Worm (Caenorhabditis elegans): ENCODE data around the gene K10H10.13.
A peak's percentile ranks its signal among the peaks of the same experiment; 100 is the strongest.

DNA sequence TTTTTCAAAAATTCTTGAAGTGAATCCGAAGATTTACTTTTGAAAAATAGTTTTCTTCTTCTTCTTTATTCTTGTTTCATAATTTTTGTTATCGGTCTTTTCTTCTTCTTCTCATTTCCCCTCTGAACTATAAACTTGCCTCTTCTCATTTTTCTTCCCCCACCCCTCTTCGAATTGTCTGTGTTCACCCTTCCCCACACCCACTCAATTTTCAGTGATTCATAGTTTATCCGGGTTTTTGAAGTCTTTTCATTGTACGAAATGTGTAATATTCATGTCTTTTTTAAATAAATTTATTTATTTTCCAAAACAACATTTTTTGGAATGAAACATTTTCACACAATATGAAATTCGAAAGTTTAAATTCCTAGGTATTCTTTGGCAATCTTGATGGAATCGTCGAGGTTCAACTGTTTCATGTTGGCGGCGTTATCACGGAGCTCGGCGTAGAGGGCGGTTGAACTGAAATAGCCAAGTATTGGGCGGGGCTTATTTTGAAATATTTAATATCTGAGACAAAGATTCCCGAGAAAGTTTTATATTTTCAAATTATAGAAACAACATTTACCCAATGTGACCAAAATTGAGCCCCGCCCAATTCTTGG lies 18.4 kb downstream of the K10H10.13 start:
- TF ChIP-seq snpc-4 (tag; optimal IDR thresholded peaks at IDR 0.05): no peak
- no peak for TF ChIP-seq ceh-82 (tag; optimal IDR thresholded peaks at IDR 0.05)
- peak; percentile 59 for TF ChIP-seq ama-1 (optimal IDR thresholded peaks at IDR 0.05)
- TF ChIP-seq unc-39 (tag; optimal IDR thresholded peaks at IDR 0.05): no peak
- TF ChIP-seq Y55F3AM.14 (GFP tag; optimal IDR thresholded peaks at IDR 0.05): no peak
- TF ChIP-seq unc-55 (GFP tag; optimal IDR thresholded peaks at IDR 0.05): no peak
- TF ChIP-seq mab-5 (tag; optimal IDR thresholded peaks at IDR 0.05): no peak
- no peak for TF ChIP-seq nhr-12 (tag; optimal IDR thresholded peaks at IDR 0.05)
- no peak for TF ChIP-seq nhr-237 (tag; optimal IDR thresholded peaks at IDR 0.05)
- TF ChIP-seq mdl-1 (tag; optimal IDR thresholded peaks at IDR 0.05): no peak
- TF ChIP-seq R02D3.7 (tag; optimal IDR thresholded peaks at IDR 0.05): no peak
- no peak for TF ChIP-seq elt-3 (tag; optimal IDR thresholded peaks at IDR 0.05)

Data from whole organism, L2 larva.